Worm (Caenorhabditis elegans) whole organism, young adult: Measurements from ENCODE around the gene unc-103.

Source experiments
- B0261.1 ChIP-seq: sonication (generic microtip); optimal IDR thresholded peaks from 2 replicates; lab custom pipeline; 2016; ENCODE audit warnings: mild to moderate bottlenecking, missing genetic modification characterization, moderate library complexity, missing compliant biosample characterization
- B0336.3 ChIP-seq: fragments of 200-800 bp; sonication (Bioruptor generic); IDR thresholded peaks from 2 replicates; pipeline ENCODE4 v1.3.6; 2022; ENCODE audit warnings: missing genetic modification characterization, missing compliant biosample characterization
- D2030.7 ChIP-seq: fragments of 200-800 bp; sonication (Bioruptor generic); IDR thresholded peaks from 2 replicates; pipeline ENCODE4 v1.3.6; 2022; ENCODE audit warnings: missing genetic modification reagents, missing genetic modification characterization, missing compliant biosample characterization
- F23B12.7 ChIP-seq: sonication (generic microtip); optimal IDR thresholded peaks from 2 replicates; lab custom pipeline; 2017; ENCODE audit warnings: missing genetic modification characterization, mild to moderate bottlenecking, missing compliant biosample characterization, antibody characterized with exemption, moderate library complexity; ENCODE audit not compliant: insufficient read depth
- F33H1.4 ChIP-seq: fragments of 200-800 bp; sonication (Bioruptor generic); IDR thresholded peaks from 2 replicates; pipeline ENCODE4 v1.3.6; 2022; ENCODE audit warnings: missing genetic modification reagents, missing genetic modification characterization, missing compliant biosample characterization
- F52B5.7 ChIP-seq: sonication (generic microtip); optimal IDR thresholded peaks from 2 replicates; lab custom pipeline; 2016; ENCODE audit warnings: mild to moderate bottlenecking, missing genetic modification characterization, missing compliant biosample characterization
- K11D2.4 ChIP-seq: fragments of 200-800 bp; sonication (Bioruptor generic); IDR thresholded peaks from 2 replicates; pipeline ENCODE4 v1.3.6; 2022; ENCODE audit warnings: missing genetic modification reagents, missing genetic modification characterization, missing compliant biosample characterization
- K12H6.12 ChIP-seq: fragments of 200-800 bp; sonication (Bioruptor generic); optimal IDR thresholded peaks from 2 replicates; lab custom pipeline; 2018; ENCODE audit warnings: mild to moderate bottlenecking, missing genetic modification characterization, missing compliant biosample characterization
- Y56A3A.18 ChIP-seq: fragments of 200-800 bp; sonication (Bioruptor generic); IDR thresholded peaks from 2 replicates; pipeline ENCODE4 v1.3.6; 2022; ENCODE audit warnings: missing genetic modification reagents, missing genetic modification characterization, missing compliant biosample characterization
- ama-1 ChIP-seq, 3 experiments: fragments of 150-350 bp in 1 of 3; sonication (generic microtip) in 2 of 3; optimal IDR thresholded peaks; 2 replicates each; lab custom pipeline; 2014 to 2018; ENCODE audit warnings: missing biosample characterization in 2 of 3, missing genetic modification characterization in 2 of 3, missing genetic modification reagents in 2 of 3
- atf-7 ChIP-seq: sonication (generic microtip); optimal IDR thresholded peaks from 2 replicates; lab custom pipeline; 2017; ENCODE audit warnings: mild to moderate bottlenecking, missing genetic modification characterization, missing compliant biosample characterization
- athp-1 ChIP-seq: sonication (generic microtip); optimal IDR thresholded peaks from 2 replicates; lab custom pipeline; 2017; ENCODE audit warnings: mild to moderate bottlenecking, missing genetic modification characterization, missing compliant biosample characterization
- cebp-1 ChIP-seq, 2 experiments: fragments of 200-800 bp in 1 of 2; sonication (Bioruptor generic) in 1 of 2; sonication (generic microtip) in 1 of 2; IDR thresholded peaks in 1 of 2; optimal IDR thresholded peaks in 1 of 2; 2 replicates each; pipeline versions ENCODE4 v1.3.6 to Lab custom; 2017 to 2022; ENCODE audit warnings: missing compliant biosample characterization in 2 of 2, missing genetic modification characterization in 2 of 2, mild to moderate bottlenecking in 1 of 2, missing genetic modification reagents in 1 of 2, moderate library complexity in 1 of 2
- ceh-27 ChIP-seq: fragments of 200-800 bp; sonication (Bioruptor generic); optimal IDR thresholded peaks from 2 replicates; lab custom pipeline; 2018; ENCODE audit warnings: mild to moderate bottlenecking, missing genetic modification characterization, moderate library complexity, missing compliant biosample characterization
- dox-1 ChIP-seq: fragments of 200-800 bp; sonication (Bioruptor generic); IDR thresholded peaks from 2 replicates; pipeline ENCODE4 v1.3.6; 2022; ENCODE audit warnings: missing genetic modification reagents, missing genetic modification characterization, missing compliant biosample characterization
- dpff-1 ChIP-seq: sonication (generic microtip); optimal IDR thresholded peaks from 2 replicates; lab custom pipeline; 2017; ENCODE audit warnings: mild to moderate bottlenecking, missing genetic modification characterization, missing compliant biosample characterization
- ekl-4 ChIP-seq: fragments of 200-800 bp; sonication (Bioruptor generic); IDR thresholded peaks from 2 replicates; pipeline ENCODE4 v1.3.6; 2022; ENCODE audit warnings: missing genetic modification reagents, missing genetic modification characterization, missing compliant biosample characterization
- ets-4 ChIP-seq: fragments of 200-800 bp; sonication (Bioruptor generic); optimal IDR thresholded peaks from 2 replicates; lab custom pipeline; 2018; ENCODE audit warnings: mild to moderate bottlenecking, missing genetic modification characterization, missing compliant biosample characterization
- fkh-3 ChIP-seq: sonication (generic microtip); optimal IDR thresholded peaks from 2 replicates; lab custom pipeline; 2016; ENCODE audit warnings: mild to moderate bottlenecking, missing genetic modification characterization, missing compliant biosample characterization
- gei-17 ChIP-seq: fragments of 200-800 bp; sonication (Bioruptor generic); optimal IDR thresholded peaks from 2 replicates; lab custom pipeline; 2018; ENCODE audit warnings: mild to moderate bottlenecking, missing genetic modification characterization, missing compliant biosample characterization
- hlh-26 ChIP-seq: fragments of 200-800 bp; sonication (Bioruptor generic); conservative IDR thresholded peaks from 2 replicates; pipeline ENCODE4 v1.3.6; 2022; ENCODE audit warnings: missing genetic modification reagents, missing genetic modification characterization, missing compliant biosample characterization
- hmg-1.2 ChIP-seq: fragments of 200-800 bp; sonication (Bioruptor generic); IDR thresholded peaks from 2 replicates; pipeline ENCODE4 v1.3.6; 2022; ENCODE audit warnings: missing genetic modification reagents, missing genetic modification characterization, missing compliant biosample characterization
- hmg-20 ChIP-seq: fragments of 200-800 bp; sonication (Bioruptor generic); IDR thresholded peaks from 2 replicates; pipeline ENCODE4 v1.3.6; 2022; ENCODE audit warnings: missing genetic modification reagents, missing genetic modification characterization, missing compliant biosample characterization
- hsf-1 ChIP-seq: fragments of 200-800 bp; sonication (Bioruptor generic); IDR thresholded peaks from 2 replicates; pipeline ENCODE4 v1.3.6; 2022; ENCODE audit warnings: missing genetic modification reagents, missing genetic modification characterization, missing compliant biosample characterization
- let-607 ChIP-seq, 2 experiments: fragments of 200-800 bp in 1 of 2; sonication (Bioruptor generic) in 1 of 2; sonication (generic microtip) in 1 of 2; optimal IDR thresholded peaks; 2 replicates each; lab custom pipeline; 2016 to 2018; ENCODE audit warnings: mild to moderate bottlenecking in 2 of 2, missing compliant biosample characterization in 2 of 2, missing genetic modification characterization in 2 of 2, moderate library complexity in 2 of 2, missing genotype in 1 of 2
- lin-40 ChIP-seq: sonication (generic microtip); optimal IDR thresholded peaks from 2 replicates; lab custom pipeline; 2016; ENCODE audit warnings: missing genetic modification characterization, mild to moderate bottlenecking, missing compliant biosample characterization, missing genotype, missing genetic modification reagents
- lin-54 ChIP-seq: fragments of 200-800 bp; sonication (Bioruptor generic); optimal IDR thresholded peaks from 2 replicates; lab custom pipeline; 2018; ENCODE audit warnings: mild to moderate bottlenecking, missing genetic modification characterization, missing compliant biosample characterization
- lir-1 ChIP-seq: fragments of 200-800 bp; sonication (Bioruptor generic); conservative IDR thresholded peaks from 2 replicates; pipeline ENCODE4 v1.3.6; 2022; ENCODE audit warnings: missing genetic modification reagents, missing genetic modification characterization, missing compliant biosample characterization
- lsy-27 ChIP-seq: sonication (generic microtip); optimal IDR thresholded peaks from 2 replicates; lab custom pipeline; 2017; ENCODE audit warnings: missing genetic modification characterization, mild to moderate bottlenecking, missing compliant biosample characterization, antibody characterized with exemption, missing genotype, borderline replicate concordance; ENCODE audit not compliant: insufficient read depth
- madf-10 ChIP-seq: sonication (generic microtip); optimal IDR thresholded peaks from 2 replicates; lab custom pipeline; 2016; ENCODE audit warnings: mild to moderate bottlenecking, missing genetic modification characterization, missing compliant biosample characterization
- madf-8 ChIP-seq: fragments of 200-800 bp; sonication (Bioruptor generic); conservative IDR thresholded peaks from 2 replicates; pipeline ENCODE4 v1.3.6; 2022; ENCODE audit warnings: missing genetic modification reagents, missing genetic modification characterization, missing compliant biosample characterization
- mcd-1 ChIP-seq: fragments of 200-800 bp; sonication (Bioruptor generic); IDR thresholded peaks from 2 replicates; pipeline ENCODE4 v1.3.6; 2022; ENCODE audit warnings: missing genetic modification reagents, missing genetic modification characterization, missing compliant biosample characterization
- mxl-1 ChIP-seq: sonication (generic microtip); optimal IDR thresholded peaks from 2 replicates; lab custom pipeline; 2016; ENCODE audit warnings: missing genetic modification characterization, missing compliant biosample characterization
- nfyb-1 ChIP-seq: fragments of 200-800 bp; sonication (Bioruptor generic); IDR thresholded peaks from 2 replicates; pipeline ENCODE4 v1.3.6; 2022; ENCODE audit warnings: missing genetic modification reagents, missing genetic modification characterization, missing compliant biosample characterization
- nhr-120 ChIP-seq: fragments of 200-800 bp; sonication (Bioruptor generic); IDR thresholded peaks from 2 replicates; pipeline ENCODE4 v1.3.6; 2022; ENCODE audit warnings: missing genetic modification characterization, missing compliant biosample characterization
- nhr-179 ChIP-seq: sonication (generic microtip); optimal IDR thresholded peaks from 2 replicates; lab custom pipeline; 2016; ENCODE audit warnings: mild to moderate bottlenecking, missing genetic modification characterization, missing compliant biosample characterization
- nhr-90 ChIP-seq: sonication (generic microtip); optimal IDR thresholded peaks from 2 replicates; lab custom pipeline; 2016; ENCODE audit warnings: missing genotype, mild to moderate bottlenecking, missing genetic modification characterization, missing compliant biosample characterization
- pha-4 ChIP-seq: fragments of 150-350 bp; sonication (generic microtip); optimal IDR thresholded peaks from 2 replicates; lab custom pipeline; 2014; ENCODE audit warnings: missing biosample characterization, missing genetic modification reagents, missing genetic modification characterization
- snpc-4 ChIP-seq, 5 experiments: fragments of 150-350 bp in 1 of 5; sonication (generic microtip) in 4 of 5; optimal IDR thresholded peaks; 2 replicates each; lab custom pipeline; 2014 to 2018; ENCODE audit warnings: missing genetic modification characterization in 5 of 5, missing biosample characterization in 3 of 5, antibody characterized with exemption in 2 of 5, mild to moderate bottlenecking in 2 of 5, missing compliant biosample characterization in 2 of 5, missing genotype in 2 of 5, moderate library complexity in 2 of 5, missing genetic modification reagents in 1 of 5
- tlf-1 ChIP-seq: fragments of 200-800 bp; sonication (Bioruptor generic); optimal IDR thresholded peaks from 2 replicates; lab custom pipeline; 2018; ENCODE audit warnings: mild to moderate bottlenecking, missing genetic modification characterization, missing compliant biosample characterization
- xnd-1 ChIP-seq: sonication (generic microtip); optimal IDR thresholded peaks from 2 replicates; lab custom pipeline; 2016; ENCODE audit warnings: missing genotype, missing genetic modification reagents, missing genetic modification characterization, missing compliant biosample characterization
- zfh-2 ChIP-seq: fragments of 200-800 bp; sonication (Bioruptor generic); conservative IDR thresholded peaks from 2 replicates; pipeline ENCODE4 v1.3.6; 2022; ENCODE audit warnings: missing genetic modification reagents, missing genetic modification characterization, missing compliant biosample characterization
- zim-3 ChIP-seq: sonication (generic microtip); optimal IDR thresholded peaks from 2 replicates; lab custom pipeline; 2017; ENCODE audit warnings: mild to moderate bottlenecking, missing genetic modification characterization, moderate library complexity, missing compliant biosample characterization
- ztf-22 ChIP-seq: fragments of 200-800 bp; sonication (Bioruptor generic); optimal IDR thresholded peaks from 2 replicates; lab custom pipeline; 2018; ENCODE audit warnings: mild to moderate bottlenecking, missing genetic modification characterization, moderate library complexity, missing compliant biosample characterization

Gene unc-103

ce11 chrIII:4195306-4196008 lies 80.3 kb downstream of the unc-103 start (continued):
- no peak for TF ChIP-seq zfh-2 (GFP tag; lab: Robert Waterston, UW)
- peak; percentile 81 for TF ChIP-seq hmg-20
- peak; percentile 30; the same call in 1 of the 2 replicates for TF ChIP-seq hsf-1 (GFP tag; lab: Robert Waterston, UW)
- TF ChIP-seq athp-1 (tag; lab: Kevin White, UChicago): peak; percentile 68
- TF ChIP-seq F52B5.7 (tag; lab: Kevin White, UChicago): peak; percentile 46
- TF ChIP-seq tlf-1: peak; percentile 77
- TF ChIP-seq hlh-26 (GFP tag; lab: Robert Waterston, UW): no peak
- TF ChIP-seq madf-8 (GFP tag; lab: Robert Waterston, UW): no peak
- TF ChIP-seq fkh-3 (tag; lab: Kevin White, UChicago): peak; percentile 80
- no peak for TF ChIP-seq lir-1 (GFP tag; lab: Robert Waterston, UW)
- peak; percentile 54 for TF ChIP-seq lin-54
- peak; percentile 67 to 89 for TF ChIP-seq let-607 (tag; optimal IDR thresholded peaks at IDR 0.05; lab: Kevin White, UChicago)
- TF ChIP-seq nhr-179 (tag; lab: Kevin White, UChicago): no peak
- TF ChIP-seq lin-40: peak; percentile 57
- TF ChIP-seq gei-17 (GFP tag; lab: Kevin White, UChicago): peak; percentile 73
- peak; percentile 96 for TF ChIP-seq ama-1 (optimal IDR thresholded peaks at IDR 0.05; lab: Kevin White, UChicago)
- peak in 1 of 2 experiments; percentile 68 for TF ChIP-seq ama-1 (GFP tag; optimal IDR thresholded peaks at IDR 0.05; lab: Kevin White, UChicago)
- TF ChIP-seq K11D2.4 (GFP tag; lab: Robert Waterston, UW): peak; percentile 73
- peak; percentile 93 for TF ChIP-seq nhr-120
- peak; percentile 91 for TF ChIP-seq nfyb-1 (GFP tag; lab: Robert Waterston, UW)
- TF ChIP-seq snpc-4 (GFP tag; optimal IDR thresholded peaks at IDR 0.05; lab: Kevin White, UChicago): no peak
- TF ChIP-seq snpc-4 (tag; optimal IDR thresholded peaks at IDR 0.05; lab: Kevin White, UChicago): peak in 2 of 4 experiments; percentile 42 to 47
- peak; percentile 11 for TF ChIP-seq mxl-1 (tag; lab: Kevin White, UChicago)
- no peak for TF ChIP-seq ztf-22 (GFP tag; lab: Kevin White, UChicago)
- TF ChIP-seq ets-4 (GFP tag; lab: Kevin White, UChicago): peak; percentile 11
- TF ChIP-seq xnd-1 (tag; lab: Kevin White, UChicago): no peak
- TF ChIP-seq madf-10 (tag; lab: Kevin White, UChicago): peak; percentile 33
- TF ChIP-seq F33H1.4 (GFP tag; lab: Robert Waterston, UW): 0 out of 2 replicates have a peak, but pooled peaks have one; percentile 11
- TF ChIP-seq atf-7 (tag; lab: Kevin White, UChicago): peak; percentile 84
- peak; percentile 46 for TF ChIP-seq dox-1 (GFP tag; lab: Robert Waterston, UW)
- peak; percentile 59 for TF ChIP-seq nhr-90 (tag; lab: Kevin White, UChicago)
- TF ChIP-seq mcd-1 (GFP tag; lab: Robert Waterston, UW): 0 out of 2 replicates have a peak, but pooled peaks have one; percentile 19
- TF ChIP-seq D2030.7: 0 out of 2 replicates have a peak, but pooled peaks have one; percentile 24
- no peak for TF ChIP-seq F23B12.7 (tag; lab: Kevin White, UChicago)
- TF ChIP-seq zim-3 (tag; lab: Kevin White, UChicago): peak; percentile 74
- peak; percentile 42 for TF ChIP-seq ceh-27 (GFP tag; lab: Kevin White, UChicago)
- TF ChIP-seq ekl-4 (GFP tag; lab: Robert Waterston, UW): peak; percentile 83
- peak; percentile 87 for TF ChIP-seq Y56A3A.18
- peak; percentile 39 for TF ChIP-seq K12H6.12 (tag; lab: Kevin White, UChicago)
- peak; percentile 95 for TF ChIP-seq B0336.3 (GFP tag; lab: Robert Waterston, UW)
- TF ChIP-seq pha-4 (tag; lab: Kevin White, UChicago): no peak
- TF ChIP-seq lsy-27 (tag; lab: Kevin White, UChicago): no peak
- peak; percentile 96 for TF ChIP-seq dpff-1 (tag; lab: Kevin White, UChicago)
- TF ChIP-seq B0261.1 (tag; lab: Kevin White, UChicago): peak; percentile 14
- peak; percentile 36; the same call in 1 of the 2 replicates for TF ChIP-seq hmg-1.2 (GFP tag; lab: Robert Waterston, UW)
- no peak for TF ChIP-seq cebp-1 (GFP tag; IDR thresholded peaks at IDR 0.05; lab: Robert Waterston, UW)
- TF ChIP-seq cebp-1 (tag; optimal IDR thresholded peaks at IDR 0.05; lab: Kevin White, UChicago): peak; percentile 62
